Fruit fly (Drosophila melanogaster) S2 (cell line): ENCODE results near the gene rdx.

Experiments
- CG8478 ChIP-seq: fragments of >200 bp; optimal IDR thresholded peaks from 2 replicates; lab custom pipeline; 2018
- CTCF ChIP-seq, 2 experiments: fragments of >200 bp; optimal IDR thresholded peaks; 2 replicates each; lab custom pipeline; 2018

dm6 chr3R:14057132-14057855 lies 25.4 kb upstream of the rdx start:
- TF ChIP-seq CG8478, result no peak
- no peak for TF ChIP-seq CTCF (optimal IDR thresholded peaks at IDR 0.05; lab: Kevin White, UChicago)
